Fruit fly (Drosophila melanogaster): ENCODE results near the gene mfr.

DNA sequence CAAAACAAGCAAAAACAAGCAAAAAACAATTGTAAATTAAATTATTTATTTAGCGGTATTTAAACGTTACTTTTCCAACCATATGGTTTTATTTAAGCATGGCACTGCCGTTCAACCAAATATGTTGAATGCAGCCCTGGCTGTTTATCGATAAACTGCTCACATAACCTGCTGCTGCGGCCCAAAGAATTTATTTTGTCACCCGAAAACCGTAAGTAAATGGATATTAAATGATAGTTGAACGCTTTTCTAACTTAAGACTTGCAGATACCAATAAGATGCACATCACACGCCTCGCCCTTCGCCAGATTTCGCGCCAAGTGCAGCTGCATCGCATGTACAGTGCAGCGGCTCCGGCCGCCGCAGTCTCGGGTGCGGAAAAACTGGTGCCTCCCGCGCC lies 44.2 kb upstream of the mfr start, which contains the start of gene mRpL12:
- TF ChIP-seq CG10348 (GFP tag; IDR thresholded peaks at IDR 0.05) (no peak), CG8159 (tag; optimal IDR thresholded peaks at IDR 0.05) (no peak), rn (GFP tag; IDR thresholded peaks at IDR 0.05) (no peak), EcR (GFP tag; optimal IDR thresholded peaks at IDR 0.05) (no peak), CG14655 (GFP tag; optimal IDR thresholded peaks at IDR 0.05) (no peak), Ets98B (GFP tag; IDR thresholded peaks at IDR 0.05) (no peak), Pif1B (GFP tag; optimal IDR thresholded peaks at IDR 0.05) (no peak), CG34367 (tag; optimal IDR thresholded peaks at IDR 0.05) (no peak), Snoo (tag; optimal IDR thresholded peaks at IDR 0.05) (no peak), D1 (tag; optimal IDR thresholded peaks at IDR 0.05) (no peak), CG12605 (GFP tag; IDR thresholded peaks at IDR 0.05) (no peak), CG32121 (GFP tag; IDR thresholded peaks at IDR 0.05) (no peak), CG4496 (GFP tag; IDR thresholded peaks at IDR 0.05) (no peak), CG9948 (tag; optimal IDR thresholded peaks at IDR 0.05) (no peak)

Measured in whole organism, pupa.